Worm (Caenorhabditis elegans) whole organism, L2 larva: ENCODE measurements around the gene nimk-1.

Experiments used
- ZK546.5 ChIP-seq: sonication (generic microtip); optimal IDR thresholded peaks from 2 replicates; lab custom pipeline; 2017; ENCODE audit warnings: missing biosample characterization, missing genetic modification characterization
- ama-1 ChIP-seq: fragments of 150-350 bp; optimal IDR thresholded peaks from 2 replicates; lab custom pipeline; 2018; ENCODE audit warnings: inconsistent platforms
- ceh-16 ChIP-seq: fragments of 150-350 bp; optimal IDR thresholded peaks from 2 replicates; lab custom pipeline; 2014; ENCODE audit warnings: missing biosample characterization, missing genetic modification characterization
- ceh-82 ChIP-seq: fragments of 150-350 bp; optimal IDR thresholded peaks from 2 replicates; lab custom pipeline; 2014; ENCODE audit warnings: missing biosample characterization, missing genetic modification characterization
- elt-3 ChIP-seq: sonication (generic microtip); optimal IDR thresholded peaks from 2 replicates; lab custom pipeline; 2017; ENCODE audit warnings: missing biosample characterization, missing genetic modification characterization
- fos-1 ChIP-seq: fragments of 150-350 bp; optimal IDR thresholded peaks from 2 replicates; lab custom pipeline; 2014; ENCODE audit warnings: missing biosample characterization, missing genetic modification characterization
- gmeb-1 ChIP-seq: fragments of 150-350 bp; optimal IDR thresholded peaks from 2 replicates; lab custom pipeline; 2014; ENCODE audit warnings: missing biosample characterization, missing genetic modification characterization
- nhr-12 ChIP-seq: fragments of 150-350 bp; optimal IDR thresholded peaks from 2 replicates; lab custom pipeline; 2014; ENCODE audit warnings: missing biosample characterization, missing genetic modification characterization
- nhr-237 ChIP-seq: fragments of 150-350 bp; optimal IDR thresholded peaks from 2 replicates; lab custom pipeline; 2014; ENCODE audit warnings: missing biosample characterization, missing genetic modification characterization
- sem-4 ChIP-seq: fragments of 150-350 bp; optimal IDR thresholded peaks from 2 replicates; lab custom pipeline; 2014; ENCODE audit warnings: missing biosample characterization, missing genetic modification reagents, missing genetic modification characterization
- snpc-4 ChIP-seq: fragments of 150-350 bp; optimal IDR thresholded peaks from 2 replicates; lab custom pipeline; 2014; ENCODE audit warnings: missing biosample characterization, missing genetic modification characterization
- zag-1 ChIP-seq: fragments of 150-350 bp; optimal IDR thresholded peaks from 2 replicates; lab custom pipeline; 2014; ENCODE audit warnings: missing biosample characterization, missing genetic modification characterization
- ztf-11 ChIP-seq: sonication (generic microtip); optimal IDR thresholded peaks from 2 replicates; lab custom pipeline; 2017; ENCODE audit warnings: missing biosample characterization, missing genetic modification characterization
- ztf-4 ChIP-seq: fragments of 150-350 bp; optimal IDR thresholded peaks from 2 replicates; lab custom pipeline; 2014; ENCODE audit warnings: missing biosample characterization, missing genetic modification characterization

DNA sequence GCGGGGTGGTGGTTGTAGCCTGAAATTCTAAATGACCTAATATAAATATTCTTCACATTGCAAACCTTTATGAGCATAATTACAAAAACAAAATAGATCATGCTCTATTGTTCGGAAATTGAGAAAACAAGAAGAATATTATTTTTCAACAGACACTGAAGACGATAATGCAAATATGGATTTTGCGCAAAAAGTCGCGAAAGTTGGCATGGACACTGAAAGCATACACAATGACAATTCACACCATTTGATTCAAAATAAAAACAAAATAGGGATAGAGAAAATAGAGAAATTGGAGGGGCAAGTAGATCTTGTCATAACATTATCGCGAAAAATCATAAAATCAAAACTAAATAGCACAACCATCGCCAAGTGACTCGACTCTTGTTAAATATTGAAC, 37.2 kb downstream of the nimk-1 start, which contains the start of gene Y38E10A.35:
- TF ChIP-seq fos-1 (no peak), snpc-4 (tag; lab: Kevin White, UChicago) (no peak), ztf-4 (tag; lab: Kevin White, UChicago) (no peak), ceh-82 (tag; lab: Kevin White, UChicago) (no peak), ceh-16 (tag; lab: Kevin White, UChicago) (no peak), zag-1 (tag; lab: Kevin White, UChicago) (no peak), gmeb-1 (tag; lab: Kevin White, UChicago) (no peak), nhr-12 (tag; lab: Kevin White, UChicago) (no peak), sem-4 (tag; lab: Kevin White, UChicago) (no peak), ama-1 (lab: Kevin White, UChicago) (no peak), elt-3 (tag; lab: Kevin White, UChicago) (no peak), nhr-237 (tag; lab: Kevin White, UChicago) (no peak), ztf-11 (tag; lab: Kevin White, UChicago) (no peak), ZK546.5 (tag; lab: Kevin White, UChicago) (no peak)
